Worm (Caenorhabditis elegans): ENCODE data around the gene C39B10.1.

DNA sequence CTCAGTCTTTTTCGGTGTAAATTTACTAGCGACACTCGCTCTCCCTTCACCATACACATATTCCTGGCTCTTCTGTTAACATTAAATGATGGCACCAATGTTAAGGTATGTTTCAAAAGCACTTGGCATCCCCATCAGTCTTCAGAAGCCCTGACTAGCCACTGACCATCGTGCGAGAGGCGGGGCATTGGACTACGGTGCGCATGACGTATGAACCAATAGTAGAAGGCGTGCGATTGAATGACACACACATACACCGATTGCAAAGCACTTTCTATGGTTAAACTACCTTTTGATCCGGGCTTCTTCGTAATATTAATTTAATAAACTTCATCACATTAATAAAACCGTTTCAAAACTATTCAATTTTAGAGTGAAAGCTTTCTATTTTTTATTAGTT is 41.8 kb upstream of the C39B10.1 start:
- TF ChIP-seq F22D6.2 (tag; optimal IDR thresholded peaks at IDR 0.05) (no peak), ccch-3 (GFP tag; optimal IDR thresholded peaks at IDR 0.05) (no peak), lin-40 (tag; optimal IDR thresholded peaks at IDR 0.05) (no peak), efl-1 (GFP tag; optimal IDR thresholded peaks at IDR 0.05) (no peak), lsy-27 (tag; optimal IDR thresholded peaks at IDR 0.05; ENCODE audit: borderline replicate concordance, insufficient read depth) (no peak), F33H1.4 (GFP tag; IDR thresholded peaks at IDR 0.05) (no peak), ets-4 (GFP tag; optimal IDR thresholded peaks at IDR 0.05) (no peak), hsf-1 (GFP tag; IDR thresholded peaks at IDR 0.05) (no peak), dox-1 (GFP tag; IDR thresholded peaks at IDR 0.05) (no peak), snpc-1.1 (tag; optimal IDR thresholded peaks at IDR 0.05; ENCODE audit: insufficient read depth) (no peak), dpl-1 (GFP tag; optimal IDR thresholded peaks at IDR 0.05) (no peak)

Data from whole organism, young adult.